Fruit fly (Drosophila melanogaster): Measurements from ENCODE around the gene CG45079.

dm6 chr3R:17121277-17121676 is 3.0 kb upstream of the CG45079 start, which contains the start of gene CG42779:
- TF ChIP-seq CG8478 (optimal IDR thresholded peaks at IDR 0.05) = no peak
- no peak for TF ChIP-seq CTCF (optimal IDR thresholded peaks at IDR 0.05)

All from S2 (cell line).